Worm (Caenorhabditis elegans) whole organism, L2 larva: ENCODE measurements around the gene F57B9.8.

Experiments
- ZK546.5 ChIP-seq: sonication (generic microtip); optimal IDR thresholded peaks from 2 replicates; lab custom pipeline; 2017; ENCODE audit warnings: missing biosample characterization, missing genetic modification characterization
- alr-1 ChIP-seq: fragments of 150-350 bp; optimal IDR thresholded peaks from 2 replicates; lab custom pipeline; 2014; ENCODE audit warnings: missing biosample characterization, missing genetic modification characterization
- ceh-82 ChIP-seq: fragments of 150-350 bp; optimal IDR thresholded peaks from 2 replicates; lab custom pipeline; 2014; ENCODE audit warnings: missing biosample characterization, missing genetic modification characterization
- egl-27 ChIP-seq: sonication (generic microtip); optimal IDR thresholded peaks from 3 replicates; lab custom pipeline; 2017; ENCODE audit warnings: missing biosample characterization, missing genetic modification reagents, missing genetic modification characterization
- lin-39 ChIP-seq: fragments of 150-350 bp; optimal IDR thresholded peaks from 2 replicates; lab custom pipeline; 2014; ENCODE audit warnings: missing biosample characterization, missing genetic modification reagents, missing genetic modification characterization
- mab-5 ChIP-seq: fragments of 150-350 bp; optimal IDR thresholded peaks from 2 replicates; lab custom pipeline; 2014; ENCODE audit warnings: missing biosample characterization, missing genetic modification characterization
- mbf-1 ChIP-seq: sonication (generic microtip); optimal IDR thresholded peaks from 2 replicates; lab custom pipeline; 2017; ENCODE audit warnings: missing biosample characterization, missing genetic modification characterization
- nhr-10 ChIP-seq: sonication (generic microtip); optimal IDR thresholded peaks from 2 replicates; lab custom pipeline; 2017; ENCODE audit warnings: missing biosample characterization, missing genetic modification characterization
- nhr-25 ChIP-seq: fragments of 150-350 bp; sonication (generic microtip); optimal IDR thresholded peaks from 3 replicates; lab custom pipeline; 2014; ENCODE audit warnings: missing biosample characterization, missing genetic modification characterization
- skn-1 ChIP-seq: sonication (generic microtip); optimal IDR thresholded peaks from 2 replicates; lab custom pipeline; 2017; ENCODE audit warnings: missing biosample characterization, missing genetic modification characterization
- snpc-4 ChIP-seq: fragments of 150-350 bp; optimal IDR thresholded peaks from 2 replicates; lab custom pipeline; 2014; ENCODE audit warnings: missing biosample characterization, missing genetic modification characterization
- unc-62 ChIP-seq: fragments of 150-350 bp; optimal IDR thresholded peaks from 2 replicates; lab custom pipeline; 2014; ENCODE audit warnings: missing biosample characterization, missing genetic modification reagents, missing genetic modification characterization
- ztf-4 ChIP-seq: fragments of 150-350 bp; optimal IDR thresholded peaks from 2 replicates; lab custom pipeline; 2014; ENCODE audit warnings: missing biosample characterization, missing genetic modification characterization

DNA sequence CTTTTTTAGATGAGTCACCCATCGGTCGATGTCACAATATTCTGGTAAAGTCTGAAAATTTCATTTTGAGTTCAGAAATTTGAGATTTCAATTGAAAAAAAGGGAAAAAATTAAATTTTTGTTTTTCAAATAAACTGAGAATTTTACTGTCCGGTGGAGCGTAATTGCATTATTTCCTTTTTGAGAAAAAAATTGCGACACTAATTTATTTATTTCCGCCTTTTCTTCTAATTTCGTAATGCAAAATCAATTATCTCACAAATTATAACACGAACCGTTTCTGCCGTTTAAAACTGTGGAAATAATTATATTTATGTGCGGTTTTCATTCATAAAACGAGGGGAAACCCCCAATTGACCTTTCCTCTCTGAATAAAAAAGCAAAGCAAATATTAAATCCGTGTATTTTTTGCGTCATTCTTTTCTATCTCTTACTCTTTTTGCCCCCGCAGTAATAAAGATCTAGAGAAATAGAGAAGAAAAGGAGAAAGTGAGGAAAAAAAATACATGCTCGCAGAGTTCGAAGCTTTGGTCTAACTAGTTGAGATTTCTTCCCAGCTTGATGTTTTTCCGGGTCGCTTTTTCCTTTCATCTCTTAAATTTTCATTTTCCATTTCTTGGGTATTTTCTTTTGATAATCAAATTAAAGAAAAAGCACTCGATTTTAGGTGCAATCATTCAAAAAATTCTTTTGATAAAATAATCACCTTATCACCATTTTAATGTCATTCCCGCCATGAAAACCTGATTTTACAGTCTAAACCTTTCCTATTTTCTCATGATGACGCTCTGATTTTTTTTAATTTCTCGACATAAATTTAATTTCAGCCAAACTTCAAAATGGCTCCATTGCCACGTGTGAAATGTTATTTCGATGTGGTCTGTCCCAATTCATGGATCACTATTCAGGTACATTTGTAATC, 31.8 kb downstream of the F57B9.8 start, which contains the start of the genes brc-2 and T07E3.3:
- TF ChIP-seq mbf-1 (tag; lab: Kevin White, UChicago) = no peak
- TF ChIP-seq lin-39 (tag; lab: Kevin White, UChicago) = no peak
- no peak for TF ChIP-seq unc-62 (GFP tag; lab: Kevin White, UChicago)
- no peak for TF ChIP-seq ZK546.5 (tag; lab: Kevin White, UChicago)
- TF ChIP-seq snpc-4 (tag; lab: Kevin White, UChicago) = no peak
- TF ChIP-seq ceh-82 (tag; lab: Kevin White, UChicago) = no peak
- no peak for TF ChIP-seq mab-5
- no peak for TF ChIP-seq skn-1 (tag; lab: Kevin White, UChicago)
- TF ChIP-seq ztf-4 (tag; lab: Kevin White, UChicago) = no peak
- TF ChIP-seq egl-27 (tag; lab: Kevin White, UChicago) = no peak
- no peak for TF ChIP-seq nhr-25
- no peak for TF ChIP-seq nhr-10
- TF ChIP-seq alr-1 (tag; lab: Kevin White, UChicago) = no peak
